Worm (Caenorhabditis elegans): Measurements from ENCODE around the gene spe-41.
"Not testable (repeated sequence)": the region's sequence is repeated elsewhere in the genome, so short reads cannot be mapped to it uniquely, and the experiment has no call there.

spe-41 gene

ce11 chrIII:3456226-3456625, 12.2 kb upstream of the spe-41 start (continued):
- TF ChIP-seq mel-28 (tag; optimal IDR thresholded peaks at IDR 0.05; ENCODE audit: borderline replicate concordance) (peak; percentile 41), die-1 (tag; optimal IDR thresholded peaks at IDR 0.05) (no peak), F22D6.2 (tag; optimal IDR thresholded peaks at IDR 0.05) (peak; percentile 92)

DNA sequence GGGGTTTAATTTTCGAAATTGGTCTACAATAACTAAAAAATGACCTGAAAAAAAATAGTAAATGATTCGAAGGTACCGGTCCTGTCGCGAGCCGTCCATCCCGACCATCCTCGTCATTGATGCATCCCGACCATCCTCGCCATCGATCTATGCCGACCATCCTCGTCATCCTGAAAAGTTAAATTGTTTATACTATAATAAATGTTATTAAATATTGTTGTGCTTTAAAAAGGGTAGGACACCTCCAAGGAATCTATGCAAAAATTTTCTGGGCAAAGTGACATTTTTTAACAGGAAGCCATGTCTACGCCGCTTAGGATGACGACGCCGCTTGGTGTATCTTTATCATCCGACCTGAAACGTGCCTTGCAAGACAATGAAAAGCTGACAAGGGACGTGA, 10.0 kb upstream of the spe-41 start, which contains the start of gene C34C12.1:
Gene C34C12.1, plus strand, starts transcription at position 301 of the 400 bp plus-strand sequence.
- not testable (repeated sequence) for TF ChIP-seq xnd-1 (tag; optimal IDR thresholded peaks at IDR 0.05); die-1 (tag; optimal IDR thresholded peaks at IDR 0.05); Y79H2A.3 (GFP tag; conservative IDR thresholded peaks at IDR 0.05)

- TF ChIP-seq bed-2 (GFP tag; IDR thresholded peaks at IDR 0.05); mxl-1 (tag; optimal IDR thresholded peaks at IDR 0.05); ZK185.1 (tag; optimal IDR thresholded peaks at IDR 0.05; ENCODE audit: poor library complexity, severe bottlenecking): not testable (repeated sequence)
Observed at ce11 chrIII:3453486-3453885, 9.5 kb upstream of the spe-41 start, which contains the start of gene C34C12.2. C34C12.2 (plus strand) TSS chrIII:3453786.

- TF ChIP-seq F37B4.10 (GFP tag; IDR thresholded peaks at IDR 0.05) (0 out of 2 replicates have a peak, but pooled peaks have one; percentile 27), lsy-27 (tag; optimal IDR thresholded peaks at IDR 0.05; ENCODE audit: borderline replicate concordance, insufficient read depth) (no peak), bed-1 (GFP tag; IDR thresholded peaks at IDR 0.05) (no peak), nhr-80 (tag; optimal IDR thresholded peaks at IDR 0.05) (no peak), F55B11.4 (tag; optimal IDR thresholded peaks at IDR 0.05; ENCODE audit: borderline replicate concordance, insufficient read depth) (no peak), snpc-3.4 (tag; optimal IDR thresholded peaks at IDR 0.05) (no peak), zim-3 (tag; optimal IDR thresholded peaks at IDR 0.05) (no peak), F23B12.7 (tag; optimal IDR thresholded peaks at IDR 0.05; ENCODE audit: insufficient read depth) (no peak), T07F8.4 (tag; optimal IDR thresholded peaks at IDR 0.05) (no peak), sptf-2 (GFP tag; optimal IDR thresholded peaks at IDR 0.05) (no peak), ccch-3 (GFP tag; optimal IDR thresholded peaks at IDR 0.05) (no peak), ceh-79 (tag; optimal IDR thresholded peaks at IDR 0.05) (no peak), zfh-2 (GFP tag; conservative IDR thresholded peaks at IDR 0.05) (0 out of 2 replicates have a peak, but pooled peaks have one; percentile 21), B0035.1 (tag; optimal IDR thresholded peaks at IDR 0.05) (no peak), lin-35 (GFP tag; optimal IDR thresholded peaks at IDR 0.05) (no peak), mcd-1 (GFP tag; IDR thresholded peaks at IDR 0.05) (no peak), rpc-1 (optimal IDR thresholded peaks at IDR 0.05) (no peak), rpc-1 (tag; optimal IDR thresholded peaks at IDR 0.05) (no peak)
Observed at ce11 chrIII:3452563-3453210, 8.7 kb upstream of the spe-41 start, which contains the start of the genes K01A11.3 and C34C12.12. K01A11.3 (minus strand) TSS chrIII:3452613. C34C12.12 (plus strand) TSS chrIII:3453194.

ce11 chrIII:3437139-3437538, 6.9 kb downstream of the spe-41 start:
- TF ChIP-seq B0035.1 (tag; optimal IDR thresholded peaks at IDR 0.05) (no peak), dpl-1 (GFP tag; optimal IDR thresholded peaks at IDR 0.05) (no peak), ccch-3 (GFP tag; optimal IDR thresholded peaks at IDR 0.05) (no peak), Y79H2A.3 (GFP tag; conservative IDR thresholded peaks at IDR 0.05) (no peak), ceh-100 (GFP tag; IDR thresholded peaks at IDR 0.05) (no peak), pbrm-1 (GFP tag; IDR thresholded peaks at IDR 0.05) (no peak), hmg-1.2 (GFP tag; IDR thresholded peaks at IDR 0.05) (no peak), unc-130 (GFP tag; optimal IDR thresholded peaks at IDR 0.05) (no peak), snpc-1.3 (tag; optimal IDR thresholded peaks at IDR 0.05; ENCODE audit: insufficient read depth) (no peak), nhr-120 (GFP tag; IDR thresholded peaks at IDR 0.05) (no peak), him-1 (tag; optimal IDR thresholded peaks at IDR 0.05) (no peak), aptf-2 (GFP tag; conservative IDR thresholded peaks at IDR 0.05) (no peak), lin-54 (GFP tag; optimal IDR thresholded peaks at IDR 0.05) (no peak), rpc-1 (optimal IDR thresholded peaks at IDR 0.05) (no peak), rpc-1 (tag; optimal IDR thresholded peaks at IDR 0.05) (no peak), chd-7 (tag; optimal IDR thresholded peaks at IDR 0.05) (no peak)

Data from whole organism, young adult.